Worm (Caenorhabditis elegans): ENCODE results near the gene ccm-2.

Gene ccm-2

DNA sequence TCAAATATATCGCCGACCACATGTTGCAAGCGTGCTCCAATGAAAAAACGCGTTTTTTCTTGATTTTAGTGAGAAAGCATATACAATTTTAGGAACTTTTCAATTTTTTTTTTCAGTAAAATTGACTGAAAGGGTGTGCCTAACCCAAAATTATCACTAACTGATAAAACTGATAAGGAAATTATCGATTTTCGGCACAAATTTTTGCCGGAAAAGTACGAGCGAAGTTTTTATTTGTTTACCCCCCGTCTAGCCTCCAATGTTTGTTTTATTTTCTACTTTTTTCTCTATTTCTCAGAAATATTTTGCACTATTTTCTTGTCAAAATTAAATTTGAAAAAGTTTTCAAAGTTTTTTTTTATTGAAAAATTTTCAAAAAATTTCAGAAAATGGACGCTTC, at the start of gene ccm-2:
Gene ccm-2, plus strand, starts transcription at position 387 of the 400 bp plus-strand sequence.
- TF ChIP-seq tab-1 (GFP tag; IDR thresholded peaks at IDR 0.05) (no peak), ztf-29 (GFP tag; IDR thresholded peaks at IDR 0.05) (no peak), cog-1 (tag; optimal IDR thresholded peaks at IDR 0.05) (no peak), T22C8.4 (GFP tag; IDR thresholded peaks at IDR 0.05) (no peak), flt-1 (GFP tag; IDR thresholded peaks at IDR 0.05) (no peak), med-1 (GFP tag; optimal IDR thresholded peaks at IDR 0.05; ENCODE audit: insufficient read depth) (no peak), ref-1 (GFP tag; conservative IDR thresholded peaks at IDR 0.05) (no peak), ztf-23 (GFP tag; IDR thresholded peaks at IDR 0.05) (no peak), klf-2 (GFP tag; conservative IDR thresholded peaks at IDR 0.05) (no peak)

DNA sequence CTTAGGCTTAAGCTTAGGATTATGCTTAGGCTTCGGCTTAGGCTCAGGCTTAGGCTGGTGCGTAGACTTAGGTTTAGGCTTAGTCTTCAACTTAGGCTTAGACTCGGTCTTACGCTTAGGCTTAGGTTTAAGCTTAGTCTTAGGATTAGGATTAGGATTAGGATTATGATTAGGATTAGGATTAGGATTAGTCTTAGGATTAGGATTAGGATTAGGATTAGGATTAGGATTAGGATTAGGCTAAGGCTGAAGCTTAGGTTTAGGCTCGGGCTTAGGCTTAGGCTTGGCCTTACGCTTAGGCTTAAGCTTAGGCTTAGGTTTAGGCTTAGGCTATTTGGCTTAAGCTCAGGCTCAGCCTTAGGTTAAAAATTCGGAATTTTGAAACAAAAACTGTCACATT, 49.3 kb upstream of the ccm-2 start:
- TF ChIP-seq ztf-29 (GFP tag; IDR thresholded peaks at IDR 0.05) (0 out of 2 replicates have a peak, but pooled peaks have one; percentile 5), ref-1 (GFP tag; conservative IDR thresholded peaks at IDR 0.05) (no peak)

DNA sequence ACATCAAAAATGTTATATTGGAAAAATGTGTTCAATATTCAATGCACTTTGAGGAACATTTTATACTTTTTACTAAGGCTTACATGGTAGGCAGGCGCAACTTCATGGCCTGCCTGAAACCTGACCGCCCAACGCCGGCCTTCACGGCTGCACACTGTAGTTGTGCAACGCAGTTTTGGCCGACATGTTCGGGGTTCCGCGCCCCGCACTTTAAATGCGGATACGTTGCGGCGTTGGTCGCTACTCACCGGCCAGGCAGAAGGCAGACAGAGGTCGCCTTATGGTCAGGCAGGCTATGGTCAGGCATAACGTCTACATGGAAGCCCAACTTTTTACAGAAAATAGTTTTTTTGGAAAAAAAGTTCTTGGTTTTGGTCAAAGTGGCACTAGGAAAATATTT, 43.8 kb upstream of the ccm-2 start:
- TF ChIP-seq T22C8.4 (GFP tag; IDR thresholded peaks at IDR 0.05) (no peak), tab-1 (GFP tag; IDR thresholded peaks at IDR 0.05) (no peak), med-1 (GFP tag; optimal IDR thresholded peaks at IDR 0.05; ENCODE audit: insufficient read depth) (no peak), klf-2 (GFP tag; conservative IDR thresholded peaks at IDR 0.05) (no peak), ztf-23 (GFP tag; IDR thresholded peaks at IDR 0.05) (no peak), cog-1 (tag; optimal IDR thresholded peaks at IDR 0.05) (no peak)

DNA sequence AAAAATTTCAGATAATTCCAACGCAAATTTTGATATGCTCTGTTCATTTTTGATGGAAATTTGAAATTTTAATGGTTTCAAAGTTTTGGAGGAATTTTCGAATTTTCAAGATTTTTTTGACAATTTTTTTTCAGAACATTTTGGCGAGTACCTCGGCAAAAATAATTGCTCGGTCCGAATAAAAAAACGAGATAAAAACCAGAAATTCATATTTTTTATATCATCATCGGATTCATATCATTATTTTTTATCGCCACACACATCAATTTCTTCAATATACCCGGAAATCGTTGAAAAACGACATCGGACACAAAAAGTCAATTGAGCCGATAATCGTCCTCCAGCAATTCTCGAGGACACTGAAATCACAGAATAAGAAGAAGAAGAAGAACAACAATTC, 42.7 kb upstream of the ccm-2 start:
- TF ChIP-seq flt-1 (GFP tag; IDR thresholded peaks at IDR 0.05): no peak
- TF ChIP-seq T22C8.4 (GFP tag; IDR thresholded peaks at IDR 0.05): no peak
- TF ChIP-seq klf-2 (GFP tag; conservative IDR thresholded peaks at IDR 0.05): no peak
- no peak for TF ChIP-seq ref-1 (GFP tag; conservative IDR thresholded peaks at IDR 0.05)
- TF ChIP-seq med-1 (GFP tag; optimal IDR thresholded peaks at IDR 0.05; ENCODE audit: insufficient read depth): no peak
- no peak for TF ChIP-seq cog-1 (tag; optimal IDR thresholded peaks at IDR 0.05)
- no peak for TF ChIP-seq ztf-29 (GFP tag; IDR thresholded peaks at IDR 0.05)
- no peak for TF ChIP-seq ztf-23 (GFP tag; IDR thresholded peaks at IDR 0.05)
- no peak for TF ChIP-seq tab-1 (GFP tag; IDR thresholded peaks at IDR 0.05)

DNA sequence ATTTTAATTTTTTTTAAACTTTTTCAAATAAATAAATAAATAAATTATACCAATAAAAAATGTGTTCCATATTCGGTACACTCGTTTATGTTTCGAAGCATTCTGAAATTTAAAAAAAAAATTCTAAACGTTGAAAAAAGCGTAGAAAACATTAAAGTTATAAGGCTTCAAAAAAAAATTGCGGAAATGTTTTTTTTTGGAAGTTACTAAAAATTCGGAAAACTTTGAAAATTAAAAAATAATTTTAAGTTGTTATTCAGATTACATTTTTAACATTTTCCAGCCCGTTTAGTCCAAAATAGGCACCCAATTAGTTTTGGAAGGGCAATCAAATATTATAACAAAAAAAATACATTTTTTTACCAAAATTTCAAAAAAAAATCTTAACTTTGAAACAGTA, 30.5 kb upstream of the ccm-2 start, which contains the start of gene Y38C1BA.1:
Gene Y38C1BA.1, minus strand, starts transcription at position 101 of the 400 bp plus-strand sequence.
- TF ChIP-seq med-1 (GFP tag; optimal IDR thresholded peaks at IDR 0.05; ENCODE audit: insufficient read depth) (no peak), klf-2 (GFP tag; conservative IDR thresholded peaks at IDR 0.05) (no peak), ztf-29 (GFP tag; IDR thresholded peaks at IDR 0.05) (no peak), tab-1 (GFP tag; IDR thresholded peaks at IDR 0.05) (no peak), ref-1 (GFP tag; conservative IDR thresholded peaks at IDR 0.05) (no peak), ztf-23 (GFP tag; IDR thresholded peaks at IDR 0.05) (no peak), T22C8.4 (GFP tag; IDR thresholded peaks at IDR 0.05) (no peak), flt-1 (GFP tag; IDR thresholded peaks at IDR 0.05) (no peak), cog-1 (tag; optimal IDR thresholded peaks at IDR 0.05) (no peak)

DNA sequence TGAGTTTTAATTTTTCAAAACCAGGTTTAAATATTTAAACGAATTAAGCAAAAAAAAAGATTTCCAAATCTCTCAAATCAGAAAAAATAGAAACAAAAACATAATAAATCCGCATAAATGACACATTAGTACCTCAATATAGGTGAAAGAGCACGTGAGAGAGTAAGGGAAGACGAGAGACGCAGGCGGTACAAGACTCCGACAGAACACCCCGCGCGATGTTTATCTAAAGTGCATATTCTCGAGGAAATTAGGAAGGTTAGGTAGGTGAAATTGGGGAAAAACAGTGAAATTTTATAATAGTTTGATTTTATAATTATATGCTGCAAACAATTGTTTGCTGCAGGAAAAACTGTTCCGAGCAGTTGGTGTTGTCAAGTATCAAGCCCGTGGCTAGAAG, 29.8 kb upstream of the ccm-2 start:
- TF ChIP-seq T22C8.4 (GFP tag; IDR thresholded peaks at IDR 0.05) (no peak), med-1 (GFP tag; optimal IDR thresholded peaks at IDR 0.05; ENCODE audit: insufficient read depth) (no peak), ref-1 (GFP tag; conservative IDR thresholded peaks at IDR 0.05) (no peak), klf-2 (GFP tag; conservative IDR thresholded peaks at IDR 0.05) (no peak), flt-1 (GFP tag; IDR thresholded peaks at IDR 0.05) (no peak), ztf-23 (GFP tag; IDR thresholded peaks at IDR 0.05) (no peak), cog-1 (tag; optimal IDR thresholded peaks at IDR 0.05) (no peak), tab-1 (GFP tag; IDR thresholded peaks at IDR 0.05) (no peak), ztf-29 (GFP tag; IDR thresholded peaks at IDR 0.05) (no peak)

DNA sequence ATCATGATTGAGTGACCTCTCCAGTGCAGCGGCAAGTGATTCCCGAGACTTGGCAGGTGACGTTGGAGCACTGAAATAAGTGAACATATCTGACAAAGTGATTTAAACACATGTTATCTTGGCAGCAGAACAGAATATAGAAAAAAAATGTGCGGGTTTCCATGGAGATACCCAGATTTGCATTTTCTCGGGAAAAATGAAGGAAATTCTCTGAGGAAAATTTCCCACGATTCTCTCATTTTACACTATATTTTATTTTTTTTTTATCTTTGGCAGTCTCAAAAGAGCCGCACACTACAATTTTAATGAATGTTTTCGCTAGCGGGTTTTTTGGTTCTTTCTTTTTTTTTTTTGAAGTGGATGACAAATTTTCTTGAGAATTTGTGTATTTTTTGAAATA, 20.6 kb upstream of the ccm-2 start:
- TF ChIP-seq flt-1 (GFP tag; IDR thresholded peaks at IDR 0.05) (no peak), ref-1 (GFP tag; conservative IDR thresholded peaks at IDR 0.05) (no peak), tab-1 (GFP tag; IDR thresholded peaks at IDR 0.05) (no peak), T22C8.4 (GFP tag; IDR thresholded peaks at IDR 0.05) (no peak), cog-1 (tag; optimal IDR thresholded peaks at IDR 0.05) (no peak), med-1 (GFP tag; optimal IDR thresholded peaks at IDR 0.05; ENCODE audit: insufficient read depth) (no peak), ztf-23 (GFP tag; IDR thresholded peaks at IDR 0.05) (no peak), ztf-29 (GFP tag; IDR thresholded peaks at IDR 0.05) (no peak)

DNA sequence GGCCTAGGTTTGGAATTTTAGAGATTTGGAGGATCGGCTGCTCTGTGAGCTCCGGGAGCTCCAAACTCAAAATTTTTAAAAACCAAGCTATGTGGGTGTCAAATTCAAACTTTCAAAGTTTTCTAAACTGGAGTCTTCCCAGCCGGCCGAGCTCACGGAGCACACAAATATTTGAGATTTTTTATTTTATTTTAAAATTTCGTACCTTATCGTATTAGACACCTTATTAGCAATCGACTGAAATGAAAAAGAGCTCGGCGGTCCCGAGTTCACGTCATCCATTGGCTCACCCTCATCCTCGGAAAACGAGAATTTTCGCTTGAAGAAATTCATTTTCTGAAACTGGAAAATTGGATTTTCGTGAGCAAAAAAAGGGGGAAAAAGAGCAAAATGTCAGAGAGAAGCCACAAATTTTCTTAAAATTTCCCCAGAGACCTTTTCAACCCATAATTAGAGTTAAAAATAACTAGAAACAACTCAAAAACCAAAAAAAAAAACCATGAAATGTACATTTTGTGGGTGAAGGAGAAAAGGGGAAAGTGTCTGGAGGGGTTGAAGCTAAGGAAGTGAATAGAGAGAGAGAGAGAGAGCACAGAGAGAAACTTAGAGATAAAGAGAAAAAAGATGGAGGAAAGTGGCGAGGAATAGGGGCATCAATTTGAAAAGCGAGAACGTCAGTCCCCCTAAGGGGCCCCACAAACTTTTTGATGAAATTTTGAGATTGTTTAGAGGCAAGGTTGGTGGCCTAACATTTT, 19.5 kb upstream of the ccm-2 start, which contains the start of gene snn-1:
Gene snn-1, minus strand, starts transcription at position 355 of the 755 bp plus-strand sequence.
- TF ChIP-seq flt-1 (GFP tag; IDR thresholded peaks at IDR 0.05) (no peak), tab-1 (GFP tag; IDR thresholded peaks at IDR 0.05) (no peak), ztf-23 (GFP tag; IDR thresholded peaks at IDR 0.05) (no peak), ztf-29 (GFP tag; IDR thresholded peaks at IDR 0.05) (no peak), ref-1 (GFP tag; conservative IDR thresholded peaks at IDR 0.05) (no peak), cog-1 (tag; optimal IDR thresholded peaks at IDR 0.05) (no peak), med-1 (GFP tag; optimal IDR thresholded peaks at IDR 0.05; ENCODE audit: insufficient read depth) (no peak), T22C8.4 (GFP tag; IDR thresholded peaks at IDR 0.05) (no peak), klf-2 (GFP tag; conservative IDR thresholded peaks at IDR 0.05) (no peak)

DNA sequence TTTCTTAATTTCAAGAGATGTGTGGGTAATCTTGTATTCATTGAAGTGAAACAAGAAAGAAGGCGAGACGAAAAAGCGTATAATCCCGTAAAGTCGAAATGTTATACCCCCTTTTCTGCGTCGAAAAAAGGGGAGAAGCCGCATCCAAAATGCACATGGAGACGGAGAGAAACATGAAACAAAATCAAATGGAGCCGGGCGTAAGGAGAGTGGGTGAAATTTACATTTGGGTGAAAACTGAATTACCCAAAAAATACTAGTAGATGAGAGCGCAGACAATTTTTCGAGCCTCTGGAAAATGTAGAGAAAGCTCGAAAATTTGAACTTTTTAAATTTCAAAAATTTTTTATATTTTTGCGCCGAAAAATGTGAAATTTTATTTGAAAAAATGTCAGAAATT, 18.2 kb upstream of the ccm-2 start:
- TF ChIP-seq ref-1 (GFP tag; conservative IDR thresholded peaks at IDR 0.05) (no peak), med-1 (GFP tag; optimal IDR thresholded peaks at IDR 0.05; ENCODE audit: insufficient read depth) (no peak), cog-1 (tag; optimal IDR thresholded peaks at IDR 0.05) (no peak), flt-1 (GFP tag; IDR thresholded peaks at IDR 0.05) (no peak), klf-2 (GFP tag; conservative IDR thresholded peaks at IDR 0.05) (no peak), ztf-29 (GFP tag; IDR thresholded peaks at IDR 0.05) (no peak), T22C8.4 (GFP tag; IDR thresholded peaks at IDR 0.05) (no peak), tab-1 (GFP tag; IDR thresholded peaks at IDR 0.05) (no peak), ztf-23 (GFP tag; IDR thresholded peaks at IDR 0.05) (no peak)

Measured in whole organism, midembryonic.